Fruit fly (Drosophila melanogaster) whole organism, wandering third instar larva: ENCODE results near the gene Or22c.
A peak's percentile ranks its signal among the peaks of the same experiment; 100 is the strongest.

Experiments used
- Abd-B ChIP-seq: fragments of >200 bp; optimal IDR thresholded peaks from 2 replicates; lab custom pipeline; 2017; ENCODE audit warnings: missing biosample characterization, missing genetic modification characterization
- CG32264 ChIP-seq: fragments of 200-800 bp; sonication (Bioruptor generic); optimal IDR thresholded peaks from 2 replicates; lab custom pipeline; 2016; ENCODE audit warnings: missing biosample characterization, missing genetic modification characterization
- CrebA ChIP-seq: fragments of 200-800 bp; sonication (Bioruptor generic); optimal IDR thresholded peaks from 2 replicates; lab custom pipeline; 2016; ENCODE audit warnings: missing biosample characterization, mild to moderate bottlenecking, missing genetic modification characterization, borderline replicate concordance
- Dif ChIP-seq: fragments of 200-275, 200-300 bp; sonication (Bioruptor generic); optimal IDR thresholded peaks from 2 replicates; lab custom pipeline; 2018; ENCODE audit warnings: missing biosample characterization, missing genetic modification characterization; ENCODE audit not compliant: partially characterized antibody
- HLH106 ChIP-seq: fragments of 200-800 bp; optimal IDR thresholded peaks from 3 replicates; lab custom pipeline; 2019; ENCODE audit warnings: missing biosample characterization, mild to moderate bottlenecking, missing genetic modification characterization, moderate library complexity
- Hr78 ChIP-seq: fragments of >200 bp; optimal IDR thresholded peaks from 2 replicates; lab custom pipeline; 2017; ENCODE audit warnings: missing biosample characterization, missing genetic modification characterization
- Hr83 ChIP-seq: fragments of 200-300 bp; sonication (Bioruptor generic); optimal IDR thresholded peaks from 2 replicates; lab custom pipeline; 2016; ENCODE audit warnings: missing biosample characterization, mild to moderate bottlenecking, missing genetic modification characterization, moderate library complexity; ENCODE audit not compliant: poor library complexity, severe bottlenecking
- Jra ChIP-seq: sonication (Bioruptor generic); optimal IDR thresholded peaks from 2 replicates; lab custom pipeline; 2016; ENCODE audit warnings: missing biosample characterization, missing genetic modification characterization
- Mio ChIP-seq: sonication (Bioruptor generic); optimal IDR thresholded peaks from 2 replicates; lab custom pipeline; 2016; ENCODE audit warnings: missing biosample characterization, missing genetic modification characterization
- N ChIP-seq: fragments of >200 bp; optimal IDR thresholded peaks from 2 replicates; lab custom pipeline; 2018; ENCODE audit warnings: missing biosample characterization, missing external identifiers, missing genetic modification characterization
- OdsH ChIP-seq: fragments of 200-800 bp; sonication (Bioruptor generic); optimal IDR thresholded peaks from 2 replicates; lab custom pipeline; 2016; ENCODE audit warnings: missing biosample characterization, mild to moderate bottlenecking, missing genetic modification characterization
- Rel ChIP-seq, 2 experiments: fragments of 200-800 bp; sonication (Bioruptor generic) in 1 of 2; optimal IDR thresholded peaks; 2 replicates in 1 of 2; 3 replicates in 1 of 2; lab custom pipeline; 2016 to 2019; ENCODE audit warnings: mild to moderate bottlenecking in 2 of 2, missing biosample characterization in 2 of 2, missing genetic modification characterization in 2 of 2, moderate library complexity in 1 of 2
- Sp1 ChIP-seq: fragments of 200-800 bp; sonication (Bioruptor generic); optimal IDR thresholded peaks from 3 replicates; lab custom pipeline; 2019; ENCODE audit warnings: missing biosample characterization, mild to moderate bottlenecking, missing genetic modification characterization, moderate library complexity
- Vsx2 ChIP-seq: fragments of 200-300, 225-300 bp; sonication (Bioruptor generic); optimal IDR thresholded peaks from 2 replicates; lab custom pipeline; 2018; ENCODE audit warnings: missing biosample characterization, missing genetic modification characterization; ENCODE audit not compliant: partially characterized antibody
- brk ChIP-seq: fragments of 200-800 bp; sonication (Bioruptor generic); optimal IDR thresholded peaks from 2 replicates; lab custom pipeline; 2016; ENCODE audit warnings: missing biosample characterization, mild to moderate bottlenecking, missing genetic modification characterization
- dl ChIP-seq, 2 experiments: fragments of 175-275, 200-275 bp in 1 of 2; fragments of 200-275 bp in 1 of 2; sonication (Bioruptor generic); optimal IDR thresholded peaks; lab custom pipeline; 2018; ENCODE audit warnings: mild to moderate bottlenecking in 2 of 2, missing biosample characterization in 2 of 2, missing genetic modification characterization in 2 of 2, moderate library complexity in 2 of 2; ENCODE audit not compliant: partially characterized antibody in 2 of 2, insufficient read depth in 1 of 2
- dsf ChIP-seq: sonication (Bioruptor generic); optimal IDR thresholded peaks from 2 replicates; lab custom pipeline; 2016; ENCODE audit warnings: missing biosample characterization, missing genetic modification characterization, borderline replicate concordance
- ey ChIP-seq: fragments of 200-800 bp; sonication (Bioruptor generic); optimal IDR thresholded peaks from 2 replicates; lab custom pipeline; 2016; ENCODE audit warnings: missing biosample characterization, missing genetic modification characterization
- foxo ChIP-seq, 2 experiments: fragments of 200-800 bp; sonication (Bioruptor generic); optimal IDR thresholded peaks; 2 replicates in 1 of 2; 3 replicates in 1 of 2; lab custom pipeline; 2016 to 2017; ENCODE audit warnings: missing biosample characterization in 2 of 2, missing genetic modification characterization in 2 of 2
- fru ChIP-seq: fragments of 200-800 bp; sonication (Bioruptor generic); optimal IDR thresholded peaks from 3 replicates; lab custom pipeline; 2016; ENCODE audit warnings: missing biosample characterization, mild to moderate bottlenecking, missing genetic modification characterization
- h ChIP-seq: fragments of 200-800 bp; sonication (Bioruptor generic); optimal IDR thresholded peaks from 3 replicates; lab custom pipeline; 2016; ENCODE audit warnings: missing biosample characterization, mild to moderate bottlenecking, missing genetic modification characterization
- jim ChIP-seq: fragments of 175-275, 200-325 bp; sonication (Bioruptor generic); optimal IDR thresholded peaks from 2 replicates; lab custom pipeline; 2016; ENCODE audit warnings: missing biosample characterization, mild to moderate bottlenecking, missing genetic modification characterization
- lola ChIP-seq: fragments of >200 bp; optimal IDR thresholded peaks from 2 replicates; lab custom pipeline; 2017; ENCODE audit warnings: missing biosample characterization, missing genetic modification characterization
- pan ChIP-seq: fragments of >200 bp; optimal IDR thresholded peaks from 2 replicates; lab custom pipeline; 2017
- rgr ChIP-seq: fragments of 200-800 bp; sonication (Bioruptor generic); optimal IDR thresholded peaks from 3 replicates; lab custom pipeline; 2016; ENCODE audit warnings: missing biosample characterization, mild to moderate bottlenecking, missing genetic modification characterization
- sage ChIP-seq: fragments of 200-800 bp; sonication (Bioruptor generic); optimal IDR thresholded peaks from 2 replicates; lab custom pipeline; 2016; ENCODE audit warnings: missing biosample characterization, mild to moderate bottlenecking, missing genetic modification characterization
- tai ChIP-seq: sonication (Bioruptor generic); optimal IDR thresholded peaks from 2 replicates; lab custom pipeline; 2016; ENCODE audit warnings: missing biosample characterization, missing genetic modification characterization
- usp ChIP-seq: fragments of >200 bp; optimal IDR thresholded peaks from 2 replicates; lab custom pipeline; 2017; ENCODE audit warnings: missing biosample characterization, missing genetic modification characterization
- woc ChIP-seq: sonication (Bioruptor generic); optimal IDR thresholded peaks from 2 replicates; lab custom pipeline; 2016; ENCODE audit warnings: missing biosample characterization, mild to moderate bottlenecking, missing genetic modification characterization

Or22c gene

dm6 chr2L:2044826-2045225 is 9.6 kb upstream of the Or22c start:
- TF ChIP-seq ey (GFP tag; lab: Kevin White, UChicago): no peak

dm6 chr2L:2045265-2045664 is 9.1 kb upstream of the Or22c start, which contains the start of gene Kebab:
Gene Kebab (plus strand): TSS chr2L:2045494.
- no peak for TF ChIP-seq Vsx2
- no peak for TF ChIP-seq jim (GFP tag; lab: Kevin White, UChicago)
- no peak for TF ChIP-seq Hr83
- TF ChIP-seq Dif (GFP tag; lab: Kevin White, UChicago): no peak
- no peak for TF ChIP-seq woc
- no peak for TF ChIP-seq dl (GFP tag; optimal IDR thresholded peaks at IDR 0.05; lab: Kevin White, UChicago; ENCODE audit: insufficient read depth in 1 of 2, partially characterized antibody in 2 of 2)
- no peak for TF ChIP-seq brk
- TF ChIP-seq CG32264 (GFP tag; lab: Kevin White, UChicago): no peak
- no peak for TF ChIP-seq Hr78 (GFP tag; lab: Kevin White, UChicago)
- TF ChIP-seq Mio (GFP tag; lab: Kevin White, UChicago): no peak
- no peak for TF ChIP-seq Sp1 (GFP tag; lab: Kevin White, UChicago)
- TF ChIP-seq sage (GFP tag; lab: Kevin White, UChicago): no peak
- TF ChIP-seq OdsH (GFP tag; lab: Kevin White, UChicago): no peak

dm6 chr2L:2072970-2073369 is 18.6 kb downstream of the Or22c start:
- peak in 1 of 2 experiments; percentile 4 for TF ChIP-seq foxo (GFP tag; optimal IDR thresholded peaks at IDR 0.05; lab: Kevin White, UChicago)
- no peak for TF ChIP-seq Jra (GFP tag; lab: Kevin White, UChicago)
- no peak for TF ChIP-seq dl (GFP tag; optimal IDR thresholded peaks at IDR 0.05; lab: Kevin White, UChicago; ENCODE audit: insufficient read depth in 1 of 2, partially characterized antibody in 2 of 2)
- peak; percentile 19 for TF ChIP-seq ey (GFP tag; lab: Kevin White, UChicago)
- peak; percentile 19 for TF ChIP-seq h (GFP tag; lab: Kevin White, UChicago)
- no peak for TF ChIP-seq Hr78 (GFP tag; lab: Kevin White, UChicago)

- TF ChIP-seq Jra (GFP tag; lab: Kevin White, UChicago): no peak
- no peak for TF ChIP-seq Abd-B (GFP tag; lab: Kevin White, UChicago)
- no peak for TF ChIP-seq usp (GFP tag; lab: Kevin White, UChicago)
- no peak for TF ChIP-seq Rel (GFP tag; optimal IDR thresholded peaks at IDR 0.05; lab: Kevin White, UChicago)
- no peak for TF ChIP-seq Rel (tag; optimal IDR thresholded peaks at IDR 0.05; lab: Kevin White, UChicago)
- no peak for TF ChIP-seq rgr (GFP tag; lab: Kevin White, UChicago)
- TF ChIP-seq h (GFP tag; lab: Kevin White, UChicago): no peak
- no peak for TF ChIP-seq CrebA (GFP tag; lab: Kevin White, UChicago)
- no peak for TF ChIP-seq pan (lab: Kevin White, UChicago)
These were observed 25.2 kb downstream of the Or22c start, which contains the start of gene CG12674 for dm6 chr2L:2079619-2080018. Gene CG12674 (plus strand): TSS chr2L:2079919.

dm6 chr2L:2084349-2084748 is 30.0 kb downstream of the Or22c start:
- TF ChIP-seq Vsx2 (no peak), HLH106 (peak; percentile 1), sage (GFP tag; lab: Kevin White, UChicago) (no peak)

- TF ChIP-seq Dif (GFP tag; lab: Kevin White, UChicago) (no peak), lola (GFP tag; lab: Kevin White, UChicago) (no peak), N (GFP tag; lab: Kevin White, UChicago) (no peak), fru (GFP tag; lab: Kevin White, UChicago) (no peak), usp (GFP tag; lab: Kevin White, UChicago) (no peak), brk (no peak), dsf (GFP tag; lab: Kevin White, UChicago) (no peak), Jra (GFP tag; lab: Kevin White, UChicago) (no peak), ey (GFP tag; lab: Kevin White, UChicago) (no peak), Mio (GFP tag; lab: Kevin White, UChicago) (no peak), Vsx2 (no peak), sage (GFP tag; lab: Kevin White, UChicago) (no peak), Hr78 (GFP tag; lab: Kevin White, UChicago) (no peak), tai (no peak), CG32264 (GFP tag; lab: Kevin White, UChicago) (no peak)
- TF ChIP-seq, all 38 proteins: peak for 0
These were observed 35.8 kb downstream of the Or22c start for dm6 chr2L:2090235-2090634.
